Worm (Caenorhabditis elegans) whole organism, early embryonic: ENCODE measurements around the gene glt-1.

Source experiments
- aly-1 ChIP-seq: sonication (generic microtip); optimal IDR thresholded peaks from 2 replicates; lab custom pipeline; 2016; ENCODE audit warnings: missing genetic modification characterization, missing compliant biosample characterization
- ama-1 ChIP-seq: fragments of 150-350 bp; optimal IDR thresholded peaks from 2 replicates; lab custom pipeline; 2014
- ceh-13 ChIP-seq: fragments of 200-800 bp; sonication (Bioruptor generic); optimal IDR thresholded peaks from 2 replicates; lab custom pipeline; 2018; ENCODE audit warnings: mild to moderate bottlenecking, missing genetic modification characterization, missing compliant biosample characterization
- ets-7 ChIP-seq: sonication (generic microtip); optimal IDR thresholded peaks from 2 replicates; lab custom pipeline; 2016; ENCODE audit warnings: missing genotype, missing genetic modification characterization, missing compliant biosample characterization
- flt-1 ChIP-seq: fragments of 200-800 bp; sonication (Bioruptor generic); IDR thresholded peaks from 2 replicates; pipeline ENCODE4 v1.3.6; 2022; ENCODE audit warnings: missing genetic modification characterization, missing compliant biosample characterization
- pes-1 ChIP-seq: fragments of 200-800 bp; sonication (Bioruptor generic); IDR thresholded peaks from 2 replicates; pipeline ENCODE4 v1.3.6; 2022; ENCODE audit warnings: missing genetic modification reagents, missing genetic modification characterization, missing compliant biosample characterization
- scrt-1 ChIP-seq: fragments of 200-800 bp; sonication (Bioruptor generic); IDR thresholded peaks from 2 replicates; pipeline ENCODE4 v1.3.6; 2022; ENCODE audit warnings: missing genetic modification characterization, missing compliant biosample characterization
- sea-1 ChIP-seq: fragments of 200-800 bp; sonication (Bioruptor generic); conservative IDR thresholded peaks from 2 replicates; pipeline ENCODE4 v1.3.6; 2022; ENCODE audit warnings: missing genetic modification characterization, missing compliant biosample characterization
- tbx-11 ChIP-seq: fragments of 200-800 bp; sonication (Bioruptor generic); IDR thresholded peaks from 2 replicates; pipeline ENCODE4 v1.3.6; 2022; ENCODE audit warnings: missing genetic modification characterization, missing compliant biosample characterization

DNA sequence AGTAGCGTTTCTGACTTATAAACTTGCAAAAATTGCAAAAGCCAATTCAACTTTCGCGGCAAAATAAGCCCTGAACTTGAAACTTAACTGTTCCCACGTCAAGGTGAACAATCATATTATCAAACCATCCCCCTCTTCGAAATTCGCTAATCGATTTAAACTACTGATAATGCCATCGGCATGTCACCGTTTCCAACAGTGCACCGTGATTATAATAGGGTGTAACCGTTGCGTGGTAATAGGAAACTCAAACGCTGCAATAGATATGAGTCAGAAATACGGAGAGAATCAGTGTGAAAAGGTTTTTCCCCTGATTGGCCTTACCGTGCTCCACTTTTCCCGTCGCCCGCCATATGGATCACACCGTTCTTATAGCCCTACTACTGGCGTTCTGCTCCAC lies 5.1 kb downstream of the glt-1 start:
- TF ChIP-seq ets-7 (no peak), ceh-13 (no peak), pes-1 (GFP tag; lab: Robert Waterston, UW) (no peak), ama-1 (lab: Kevin White, UChicago) (no peak), aly-1 (tag; lab: Kevin White, UChicago) (no peak), flt-1 (GFP tag; lab: Robert Waterston, UW) (no peak), sea-1 (GFP tag; lab: Robert Waterston, UW) (no peak), scrt-1 (no peak), tbx-11 (GFP tag; lab: Robert Waterston, UW) (no peak)
